Fruit fly (Drosophila melanogaster): ENCODE results near the gene Uck.

DNA sequence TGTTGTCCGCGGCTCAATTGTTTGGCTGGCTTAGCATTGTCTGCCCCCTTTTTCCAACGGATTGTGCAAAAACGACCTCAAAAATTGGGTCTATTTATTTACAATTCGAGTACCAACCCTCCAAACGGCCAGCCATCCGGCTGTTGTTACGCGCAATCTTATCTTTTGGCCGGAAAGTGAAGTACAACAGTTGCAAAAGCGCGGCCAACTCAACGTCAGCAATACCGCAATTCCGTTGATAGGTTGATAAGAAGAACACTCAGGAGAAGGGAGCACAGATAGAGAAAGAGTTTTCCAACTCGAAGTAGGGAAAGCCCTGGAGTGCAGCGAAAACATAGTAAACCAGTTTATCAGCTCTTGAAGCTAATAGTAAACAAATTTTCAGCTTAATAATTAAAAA lies 6.9 kb downstream of the Uck start:
- TF ChIP-seq CG8478 (optimal IDR thresholded peaks at IDR 0.05) (no peak), CTCF (optimal IDR thresholded peaks at IDR 0.05) (no peak)
